Fruit fly (Drosophila melanogaster) whole organism, embryonic: Measurements from ENCODE around the gene isoQC.

Experiments
- Abd-B ChIP-seq: fragments of 200-800 bp; sonication (Bioruptor generic); optimal IDR thresholded peaks from 2 replicates; lab custom pipeline; 2018; ENCODE audit warnings: missing biosample characterization, mild to moderate bottlenecking, missing genetic modification characterization, moderate library complexity
- BEAF-32 ChIP-seq: fragments of 200-800 bp; sonication (Bioruptor generic); optimal IDR thresholded peaks from 3 replicates; lab custom pipeline; 2017; ENCODE audit warnings: missing biosample characterization, missing genetic modification characterization, mild to moderate bottlenecking, moderate library complexity, missing genetic modification reagents
- CG10147 ChIP-seq: fragments of 200-800 bp; sonication (Bioruptor generic); optimal IDR thresholded peaks from 2 replicates; lab custom pipeline; 2019; ENCODE audit warnings: missing biosample characterization, mild to moderate bottlenecking, missing genetic modification characterization, moderate library complexity
- CG1024 ChIP-seq: fragments of 200-800 bp; sonication (Bioruptor generic); IDR thresholded peaks from 2 replicates; pipeline ENCODE4 v1.3.6; 2022; ENCODE audit warnings: missing biosample characterization, missing genetic modification characterization
- CG10565 ChIP-seq: fragments of 200-800 bp; sonication (Bioruptor generic); optimal IDR thresholded peaks from 3 replicates; lab custom pipeline; 2016; ENCODE audit warnings: missing biosample characterization, mild to moderate bottlenecking, missing genetic modification characterization
- CG17829 ChIP-seq: fragments of 200-800 bp; optimal IDR thresholded peaks from 2 replicates; lab custom pipeline; 2019; ENCODE audit warnings: missing biosample characterization, mild to moderate bottlenecking, missing genetic modification characterization, moderate library complexity
- CG18764 ChIP-seq: fragments of 200-800 bp; sonication (Bioruptor generic); optimal IDR thresholded peaks from 3 replicates; lab custom pipeline; 2016; ENCODE audit warnings: missing biosample characterization, missing genetic modification characterization
- CG2199 ChIP-seq: fragments of 200-800 bp; sonication (Bioruptor generic); IDR thresholded peaks from 3 replicates; pipeline ENCODE4 v1.3.6; 2022; ENCODE audit warnings: missing biosample characterization, missing genetic modification characterization
- CG2678 ChIP-seq: fragments of 200-800 bp; sonication (Bioruptor generic); optimal IDR thresholded peaks from 3 replicates; lab custom pipeline; 2019; ENCODE audit warnings: missing biosample characterization, mild to moderate bottlenecking, missing genetic modification characterization, moderate library complexity
- CG30020 ChIP-seq: fragments of 200-800 bp; optimal IDR thresholded peaks from 2 replicates; lab custom pipeline; 2019; ENCODE audit warnings: missing biosample characterization, mild to moderate bottlenecking, missing genetic modification characterization, moderate library complexity
- CG32532 ChIP-seq: fragments of 200-800 bp; sonication (Bioruptor generic); IDR thresholded peaks from 2 replicates; pipeline ENCODE4 v1.3.6; 2022; ENCODE audit warnings: missing biosample characterization, missing genetic modification characterization
- CG3407 ChIP-seq: fragments of 200-800 bp; sonication (Bioruptor generic); optimal IDR thresholded peaks from 2 replicates; lab custom pipeline; 2018; ENCODE audit warnings: missing biosample characterization, mild to moderate bottlenecking, missing genetic modification characterization
- CG4730 ChIP-seq: fragments of 200-800 bp; sonication (Bioruptor generic); IDR thresholded peaks from 2 replicates; pipeline ENCODE4 v1.3.6; 2022; ENCODE audit warnings: missing biosample characterization, missing genetic modification characterization
- CG4854 ChIP-seq: fragments of 200-800 bp; sonication (Bioruptor generic); optimal IDR thresholded peaks from 2 replicates; lab custom pipeline; 2016; ENCODE audit warnings: missing biosample characterization, missing genetic modification characterization, inconsistent platforms
- CG6175 ChIP-seq: fragments of 200-800 bp; sonication (Bioruptor generic); IDR thresholded peaks from 3 replicates; pipeline ENCODE4 v1.3.6; 2022; ENCODE audit warnings: missing biosample characterization, missing genetic modification characterization
- CG6254 ChIP-seq: fragments of 200-800 bp; sonication (Bioruptor generic); optimal IDR thresholded peaks from 3 replicates; lab custom pipeline; 2017; ENCODE audit warnings: mild to moderate bottlenecking, missing biosample characterization, missing genetic modification reagents, missing genetic modification characterization
- CG7271 ChIP-seq: fragments of 200-800 bp; sonication (Bioruptor generic); optimal IDR thresholded peaks from 2 replicates; lab custom pipeline; 2018; ENCODE audit warnings: missing biosample characterization, mild to moderate bottlenecking, missing genetic modification characterization, moderate library complexity
- CG8359 ChIP-seq: fragments of 200-800 bp; sonication (Bioruptor generic); optimal IDR thresholded peaks from 2 replicates; lab custom pipeline; 2017; ENCODE audit warnings: missing biosample characterization, mild to moderate bottlenecking, missing genetic modification characterization, borderline replicate concordance
- CG8388 ChIP-seq: fragments of 200-800 bp; sonication (Bioruptor generic); optimal IDR thresholded peaks from 2 replicates; lab custom pipeline; 2019; ENCODE audit warnings: missing biosample characterization, mild to moderate bottlenecking, missing genetic modification characterization, moderate library complexity
- CG8765 ChIP-seq: fragments of 200-800 bp; sonication (Bioruptor generic); IDR thresholded peaks from 2 replicates; pipeline ENCODE4 v1.3.6; 2022; ENCODE audit warnings: missing biosample characterization, missing genetic modification characterization
- CoRest ChIP-seq: fragments of 200-800 bp; sonication (Bioruptor generic); optimal IDR thresholded peaks from 3 replicates; lab custom pipeline; 2018; ENCODE audit warnings: missing biosample characterization, mild to moderate bottlenecking, missing genetic modification characterization, moderate library complexity
- Deaf1 ChIP-seq: fragments of 200-800 bp; optimal IDR thresholded peaks from 3 replicates; lab custom pipeline; 2019; ENCODE audit warnings: missing biosample characterization, mild to moderate bottlenecking, missing genetic modification characterization, moderate library complexity
- Dip2 ChIP-seq: fragments of 200-800 bp; sonication (Bioruptor generic); IDR thresholded peaks from 2 replicates; pipeline ENCODE4 v1.3.6; 2022; ENCODE audit warnings: missing biosample characterization, missing genetic modification characterization
- Drgx ChIP-seq: fragments of 200-800 bp; sonication (Bioruptor generic); IDR thresholded peaks from 2 replicates; pipeline ENCODE4 v1.3.6; 2022; ENCODE audit warnings: missing biosample characterization, missing genetic modification characterization
- Ets97D ChIP-seq: fragments of 200-800 bp; sonication (Bioruptor generic); optimal IDR thresholded peaks from 3 replicates; lab custom pipeline; 2016; ENCODE audit warnings: missing biosample characterization, missing genetic modification characterization
- Hmx ChIP-seq: fragments of 200-800 bp; sonication (Bioruptor generic); optimal IDR thresholded peaks from 2 replicates; lab custom pipeline; 2016; ENCODE audit warnings: missing biosample characterization, missing genetic modification characterization
- Meics ChIP-seq: fragments of 200-800 bp; sonication (Bioruptor generic); optimal IDR thresholded peaks from 2 replicates; lab custom pipeline; 2017; ENCODE audit warnings: missing biosample characterization, mild to moderate bottlenecking, missing genetic modification characterization
- Ravus ChIP-seq: fragments of 200-800 bp; sonication (Bioruptor generic); IDR thresholded peaks from 2 replicates; pipeline ENCODE4 v1.3.6; 2022; ENCODE audit warnings: missing biosample characterization, missing genetic modification characterization
- Side ChIP-seq: fragments of 200-800 bp; sonication (Bioruptor generic); optimal IDR thresholded peaks from 2 replicates; lab custom pipeline; 2016; ENCODE audit warnings: missing biosample characterization, missing genetic modification characterization
- Ssrp ChIP-seq: fragments of 200-800 bp; sonication (Bioruptor generic); optimal IDR thresholded peaks from 2 replicates; lab custom pipeline; 2018; ENCODE audit warnings: missing biosample characterization, mild to moderate bottlenecking, missing genetic modification characterization, moderate library complexity
- Usf ChIP-seq: fragments of 200-800 bp; sonication (Bioruptor generic); optimal IDR thresholded peaks from 2 replicates; lab custom pipeline; 2017; ENCODE audit warnings: missing genotype, missing biosample characterization, missing genetic modification characterization
- Xbp1 ChIP-seq: fragments of 200-800 bp; sonication (Bioruptor generic); optimal IDR thresholded peaks from 3 replicates; lab custom pipeline; 2016; ENCODE audit warnings: missing biosample characterization, mild to moderate bottlenecking, missing genetic modification characterization
- corto ChIP-seq: fragments of 200-800 bp; sonication (Bioruptor generic); optimal IDR thresholded peaks from 2 replicates; lab custom pipeline; 2016; ENCODE audit warnings: missing biosample characterization, mild to moderate bottlenecking, missing genetic modification characterization, moderate library complexity
- dm ChIP-seq: fragments of 200-800 bp; sonication (Bioruptor generic); optimal IDR thresholded peaks from 3 replicates; lab custom pipeline; 2016; ENCODE audit warnings: missing biosample characterization, missing genetic modification characterization
- en ChIP-seq: fragments of 200-800 bp; sonication (Bioruptor generic); optimal IDR thresholded peaks from 2 replicates; lab custom pipeline; 2016; ENCODE audit warnings: missing biosample characterization, missing genetic modification characterization
- ewg ChIP-seq: fragments of 200-800 bp; sonication (Bioruptor generic); optimal IDR thresholded peaks from 3 replicates; lab custom pipeline; 2017; ENCODE audit warnings: mild to moderate bottlenecking, missing biosample characterization, missing genetic modification reagents, missing genetic modification characterization
- eyg ChIP-seq: fragments of 200-800 bp; sonication (Bioruptor generic); optimal IDR thresholded peaks from 3 replicates; lab custom pipeline; 2016; ENCODE audit warnings: missing biosample characterization, missing genetic modification characterization
- gsb ChIP-seq: fragments of 200-800 bp; sonication (Bioruptor generic); IDR thresholded peaks from 2 replicates; pipeline ENCODE4 v1.3.6; 2022; ENCODE audit warnings: missing biosample characterization, missing genetic modification characterization
- jigr1 ChIP-seq: fragments of 200-800 bp; sonication (Bioruptor generic); IDR thresholded peaks from 3 replicates; pipeline ENCODE4 v1.3.6; 2022; ENCODE audit warnings: missing biosample characterization, missing genetic modification characterization
- kah ChIP-seq: fragments of 200-800 bp; sonication (Bioruptor generic); optimal IDR thresholded peaks from 2 replicates; lab custom pipeline; 2018; ENCODE audit warnings: missing biosample characterization, mild to moderate bottlenecking, missing genetic modification characterization
- kni ChIP-seq: fragments of 200-800 bp; sonication (Bioruptor generic); optimal IDR thresholded peaks from 3 replicates; lab custom pipeline; 2017; ENCODE audit warnings: mild to moderate bottlenecking, missing biosample characterization, missing genetic modification reagents, missing genetic modification characterization
- lbe ChIP-seq: fragments of 200-800 bp; sonication (Bioruptor generic); optimal IDR thresholded peaks from 2 replicates; lab custom pipeline; 2016; ENCODE audit warnings: missing biosample characterization, mild to moderate bottlenecking, missing genetic modification characterization
- otp ChIP-seq: fragments of 200-800 bp; sonication (Bioruptor generic); IDR thresholded peaks from 3 replicates; pipeline ENCODE4, ENCODE4 v1.3.6; 2022; ENCODE audit warnings: missing biosample characterization, missing genetic modification characterization
- pum ChIP-seq: fragments of 200-800 bp; sonication (Bioruptor generic); optimal IDR thresholded peaks from 2 replicates; lab custom pipeline; 2016; ENCODE audit warnings: missing biosample characterization, missing genetic modification characterization
- sens ChIP-seq: fragments of 200-800 bp; sonication (Bioruptor generic); peaks from one replicate; lab custom pipeline; 2016; ENCODE audit warnings: missing biosample characterization, missing genetic modification characterization
- shn ChIP-seq: fragments of 200-800 bp; sonication (Bioruptor generic); optimal IDR thresholded peaks from 3 replicates; lab custom pipeline; 2016; ENCODE audit warnings: missing biosample characterization, missing genetic modification characterization
- slp2 ChIP-seq: fragments of 200-800 bp; sonication (Bioruptor generic); optimal IDR thresholded peaks from 2 replicates; lab custom pipeline; 2016; ENCODE audit warnings: missing biosample characterization, missing genetic modification characterization
- so ChIP-seq: fragments of 200-800 bp; sonication (Bioruptor generic); IDR thresholded peaks from 3 replicates; pipeline ENCODE4 v1.3.6; 2022; ENCODE audit warnings: missing biosample characterization, missing genetic modification characterization
- stwl ChIP-seq: fragments of 200-800 bp; sonication (Bioruptor generic); optimal IDR thresholded peaks from 3 replicates; lab custom pipeline; 2018; ENCODE audit warnings: missing biosample characterization, mild to moderate bottlenecking, missing genetic modification characterization, moderate library complexity
- vfl ChIP-seq: fragments of 200-800 bp; sonication (Bioruptor generic); optimal IDR thresholded peaks from 2 replicates; lab custom pipeline; 2016; ENCODE audit warnings: missing biosample characterization, missing genetic modification characterization
- vnd ChIP-seq: fragments of 200-800 bp; sonication (Bioruptor generic); IDR thresholded peaks from 3 replicates; pipeline ENCODE4 v1.3.6; 2022; ENCODE audit warnings: missing biosample characterization, missing genetic modification characterization; ENCODE audit not compliant: partially characterized antibody
- zen ChIP-seq: fragments of 200-800 bp; sonication (Bioruptor generic); optimal IDR thresholded peaks from 3 replicates; lab custom pipeline; 2018; ENCODE audit warnings: missing biosample characterization, mild to moderate bottlenecking, missing genetic modification characterization, moderate library complexity

Gene isoQC

dm6 chr3L:20494262-20494601 is 20.0 kb downstream of the isoQC start (continued):
- no peak for TF ChIP-seq CG8388 (GFP tag; lab: Kevin White, UChicago)
- no peak for TF ChIP-seq vnd (GFP tag; lab: Robert Waterston, UW)
- peak; percentile 48 for TF ChIP-seq Meics (GFP tag; lab: Kevin White, UChicago)
- no peak for TF ChIP-seq eyg (GFP tag; lab: Kevin White, UChicago)
- peak; percentile 4 for TF ChIP-seq Ssrp (tag; lab: Kevin White, UChicago)
- no peak for TF ChIP-seq jigr1 (GFP tag; lab: Robert Waterston, UW)
- no peak for TF ChIP-seq Drgx (GFP tag; lab: Robert Waterston, UW)
- no peak for TF ChIP-seq Ravus
- TF ChIP-seq Ets97D (GFP tag; lab: Kevin White, UChicago), result no peak
- TF ChIP-seq CG1024 (GFP tag; lab: Robert Waterston, UW), result no peak
- no peak for TF ChIP-seq zen (tag; lab: Kevin White, UChicago)
- no peak for TF ChIP-seq CG10565 (GFP tag; lab: Kevin White, UChicago)
- TF ChIP-seq stwl, result peak; percentile 12
- TF ChIP-seq CoRest (tag; lab: Kevin White, UChicago), result peak; percentile 62
- peak; percentile 16 for TF ChIP-seq CG17829 (tag; lab: Kevin White, UChicago)
- TF ChIP-seq Deaf1 (tag; lab: Kevin White, UChicago), result no peak
- TF ChIP-seq slp2 (GFP tag; lab: Kevin White, UChicago), result no peak
- no peak for TF ChIP-seq CG8359 (GFP tag; lab: Kevin White, UChicago)
- TF ChIP-seq CG8765 (GFP tag; lab: Robert Waterston, UW), result no peak
- TF ChIP-seq CG3407 (GFP tag; lab: Kevin White, UChicago), result no peak
- TF ChIP-seq vfl, result no peak
- TF ChIP-seq CG6254 (GFP tag; lab: Kevin White, UChicago), result no peak
- no peak for TF ChIP-seq pum
- no peak for TF ChIP-seq CG18764
- TF ChIP-seq CG6175, result no peak
- TF ChIP-seq shn (GFP tag; lab: Kevin White, UChicago), result no peak
- TF ChIP-seq Abd-B (GFP tag; lab: Kevin White, UChicago), result no peak
- TF ChIP-seq CG32532 (GFP tag; lab: Robert Waterston, UW), result no peak; the same call in 1 of the 2 replicates
- peak; percentile 9 for TF ChIP-seq Xbp1 (GFP tag; lab: Kevin White, UChicago)
- TF ChIP-seq Hmx (GFP tag; lab: Kevin White, UChicago), result no peak
- peak; percentile 4 for TF ChIP-seq CG10147
- no peak for TF ChIP-seq corto (GFP tag; lab: Kevin White, UChicago)
- peak; percentile 63 for TF ChIP-seq CG2678 (tag; lab: Kevin White, UChicago)
- no peak for TF ChIP-seq ewg (GFP tag; lab: Kevin White, UChicago)
- TF ChIP-seq Usf, result no peak
- no peak for TF ChIP-seq BEAF-32 (GFP tag; lab: Kevin White, UChicago)
- no peak for TF ChIP-seq Dip2 (GFP tag; lab: Robert Waterston, UW)
- TF ChIP-seq en, result no peak
- no peak for TF ChIP-seq otp (GFP tag; lab: Robert Waterston, UW)
- no peak for TF ChIP-seq CG4730
- no peak for TF ChIP-seq gsb (GFP tag; lab: Robert Waterston, UW)
- TF ChIP-seq kni (GFP tag; lab: Kevin White, UChicago), result no peak
- no peak; the same call in 2 of the 3 replicates for TF ChIP-seq so
- TF ChIP-seq CG2199 (GFP tag; lab: Robert Waterston, UW), result no peak
- TF ChIP-seq Side (GFP tag; lab: Kevin White, UChicago), result no peak
- TF ChIP-seq kah, result no peak
- TF ChIP-seq sens (GFP tag; lab: Kevin White, UChicago), result no peak
- no peak for TF ChIP-seq CG7271 (tag; lab: Kevin White, UChicago)
- TF ChIP-seq CG30020 (tag; lab: Kevin White, UChicago), result no peak
- TF ChIP-seq dm, result no peak
- TF ChIP-seq lbe (GFP tag; lab: Kevin White, UChicago), result no peak
- no peak for TF ChIP-seq CG4854 (GFP tag; lab: Kevin White, UChicago)
